Worm (Caenorhabditis elegans) whole organism, late embryonic: ENCODE data around the gene T25B2.3.

Source experiments
- C38D4.7 ChIP-seq: fragments of 200-800 bp; sonication (Bioruptor generic); optimal IDR thresholded peaks from 2 replicates; lab custom pipeline; 2018; ENCODE audit warnings: mild to moderate bottlenecking, missing genetic modification characterization, moderate library complexity, missing compliant biosample characterization
- ceh-14 ChIP-seq: sonication (generic microtip); optimal IDR thresholded peaks from 2 replicates; lab custom pipeline; 2016; ENCODE audit warnings: missing genotype, missing genetic modification characterization, missing compliant biosample characterization
- ceh-19 ChIP-seq: fragments of 200-800 bp; sonication (Bioruptor generic); optimal IDR thresholded peaks from 2 replicates; lab custom pipeline; 2018; ENCODE audit warnings: mild to moderate bottlenecking, missing genetic modification characterization, missing compliant biosample characterization
- ets-4 ChIP-seq: sonication (generic microtip); optimal IDR thresholded peaks from 2 replicates; lab custom pipeline; 2016; ENCODE audit warnings: missing genetic modification characterization, missing compliant biosample characterization
- fkh-10 ChIP-seq: fragments of 150-350 bp; optimal IDR thresholded peaks from 2 replicates; lab custom pipeline; 2014; ENCODE audit warnings: missing biosample characterization, missing genetic modification reagents, missing genetic modification characterization
- nhr-11 ChIP-seq: fragments of 150-350 bp; optimal IDR thresholded peaks from 2 replicates; lab custom pipeline; 2014; ENCODE audit warnings: missing biosample characterization, missing genetic modification characterization
- pros-1 ChIP-seq: fragments of 150-350 bp; optimal IDR thresholded peaks from 2 replicates; lab custom pipeline; 2014; ENCODE audit warnings: missing biosample characterization, missing genetic modification reagents, missing genetic modification characterization
- sox-4 ChIP-seq: sonication (generic microtip); optimal IDR thresholded peaks from 2 replicates; lab custom pipeline; 2017; ENCODE audit warnings: mild to moderate bottlenecking, missing genetic modification characterization, inconsistent platforms, missing compliant biosample characterization
- unc-55 ChIP-seq: sonication (generic microtip); optimal IDR thresholded peaks from 2 replicates; lab custom pipeline; 2017; ENCODE audit warnings: missing biosample characterization, missing genetic modification reagents, missing genetic modification characterization

- no peak for TF ChIP-seq fkh-10 (GFP tag; lab: Kevin White, UChicago)
- TF ChIP-seq sox-4, result no peak
- TF ChIP-seq C38D4.7 (GFP tag; lab: Kevin White, UChicago), result no peak
- no peak for TF ChIP-seq ceh-14 (tag; lab: Kevin White, UChicago)
- no peak for TF ChIP-seq pros-1 (tag; lab: Kevin White, UChicago)
- no peak for TF ChIP-seq nhr-11
- TF ChIP-seq unc-55, result no peak
- no peak for TF ChIP-seq ceh-19 (GFP tag; lab: Kevin White, UChicago)
- no peak for TF ChIP-seq ets-4
These were observed 20.5 kb upstream of the T25B2.3 start for ce11 chrX:6155436-6155835.
